Worm (Caenorhabditis elegans): Measurements from ENCODE around the gene C42D4.19.

C42D4.19 gene

ce11 chrIV:7149020-7149601 lies 26.3 kb upstream of the C42D4.19 start, which contains the start of gene C34D4.4:
Gene C34D4.4, plus strand, starts transcription at chrIV:7149361.
- TF ChIP-seq egl-27 (tag; optimal IDR thresholded peaks at IDR 0.05) (no peak), nhr-11 (tag; optimal IDR thresholded peaks at IDR 0.05) (no peak), peb-1 (tag; optimal IDR thresholded peaks at IDR 0.05) (no peak), mbf-1 (tag; optimal IDR thresholded peaks at IDR 0.05) (no peak), nhr-129 (tag; optimal IDR thresholded peaks at IDR 0.05) (peak; percentile 21), fos-1 (tag; optimal IDR thresholded peaks at IDR 0.05) (no peak), ztf-1 (GFP tag; conservative IDR thresholded peaks at IDR 0.05) (no peak), crh-2 (tag; optimal IDR thresholded peaks at IDR 0.05) (peak; percentile 54), lsy-2 (tag; optimal IDR thresholded peaks at IDR 0.05) (peak; percentile 85 to 97), unc-55 (GFP tag; optimal IDR thresholded peaks at IDR 0.05) (peak; percentile 69), skn-1 (tag; optimal IDR thresholded peaks at IDR 0.05) (no peak), gmeb-1 (tag; optimal IDR thresholded peaks at IDR 0.05) (peak; percentile 28), C34F6.9 (tag; optimal IDR thresholded peaks at IDR 0.05) (peak; percentile 68), nhr-77 (tag; optimal IDR thresholded peaks at IDR 0.05) (no peak)

- no peak for TF ChIP-seq crh-2 (tag; optimal IDR thresholded peaks at IDR 0.05)
These were observed 23.0 kb upstream of the C42D4.19 start, which contains the start of gene col-113 for ce11 chrIV:7152409-7152808. Gene col-113, minus strand, starts transcription at chrIV:7152509.

- no peak for TF ChIP-seq ztf-11 (tag; optimal IDR thresholded peaks at IDR 0.05)
- no peak for TF ChIP-seq skn-1 (tag; optimal IDR thresholded peaks at IDR 0.05)
- TF ChIP-seq ztf-1 (GFP tag; conservative IDR thresholded peaks at IDR 0.05): no peak
- TF ChIP-seq sma-3 (GFP tag; optimal IDR thresholded peaks at IDR 0.05): no peak
- no peak for TF ChIP-seq ZK546.5 (tag; optimal IDR thresholded peaks at IDR 0.05)
- no peak for TF ChIP-seq aly-2 (tag; optimal IDR thresholded peaks at IDR 0.05)
- no peak for TF ChIP-seq nhr-77 (tag; optimal IDR thresholded peaks at IDR 0.05)
- TF ChIP-seq elt-1 (tag; optimal IDR thresholded peaks at IDR 0.05): no peak
These were observed 22.1 kb upstream of the C42D4.19 start, which contains the start of gene C34D4.3 for ce11 chrIV:7153362-7153761. Gene C34D4.3, plus strand, starts transcription at chrIV:7153662.

ce11 chrIV:7154356-7154755 lies 21.1 kb upstream of the C42D4.19 start, which contains the start of gene C34D4.2:
Gene C34D4.2, plus strand, starts transcription at chrIV:7154656.
- TF ChIP-seq unc-62 (GFP tag; optimal IDR thresholded peaks at IDR 0.05) (no peak), sma-9 (GFP tag; optimal IDR thresholded peaks at IDR 0.05) (no peak), sma-9 (tag; optimal IDR thresholded peaks at IDR 0.05) (no peak)

ce11 chrIV:7156356-7156755 lies 19.1 kb upstream of the C42D4.19 start, which contains the start of gene maph-9:
Gene maph-9, plus strand, starts transcription at chrIV:7156628.
- TF ChIP-seq nhr-237 (tag; optimal IDR thresholded peaks at IDR 0.05): no peak
- TF ChIP-seq C34F6.9 (tag; optimal IDR thresholded peaks at IDR 0.05): peak; percentile 33

- TF ChIP-seq R02D3.7 (tag; optimal IDR thresholded peaks at IDR 0.05) (no peak), elt-3 (tag; optimal IDR thresholded peaks at IDR 0.05) (no peak), gmeb-1 (tag; optimal IDR thresholded peaks at IDR 0.05) (no peak), nhr-12 (tag; optimal IDR thresholded peaks at IDR 0.05) (no peak), skn-1 (tag; optimal IDR thresholded peaks at IDR 0.05) (no peak), F13H6.1 (tag; optimal IDR thresholded peaks at IDR 0.05) (no peak), nhr-10 (tag; optimal IDR thresholded peaks at IDR 0.05) (no peak), mbf-1 (tag; optimal IDR thresholded peaks at IDR 0.05) (no peak), unc-62 (GFP tag; optimal IDR thresholded peaks at IDR 0.05) (no peak), sma-9 (GFP tag; optimal IDR thresholded peaks at IDR 0.05) (no peak), sma-9 (tag; optimal IDR thresholded peaks at IDR 0.05) (no peak), peb-1 (tag; optimal IDR thresholded peaks at IDR 0.05) (no peak), ztf-11 (tag; optimal IDR thresholded peaks at IDR 0.05) (no peak), ceh-16 (tag; optimal IDR thresholded peaks at IDR 0.05) (no peak), snpc-4 (tag; optimal IDR thresholded peaks at IDR 0.05) (no peak), egl-27 (tag; optimal IDR thresholded peaks at IDR 0.05) (no peak), elt-1 (tag; optimal IDR thresholded peaks at IDR 0.05) (no peak), Y55F3AM.14 (GFP tag; optimal IDR thresholded peaks at IDR 0.05) (no peak)
These were observed 17.3 kb upstream of the C42D4.19 start for ce11 chrIV:7158161-7158560.
